Worm (Caenorhabditis elegans): ENCODE results near the gene F57G9.3.
"Not testable (repeated sequence)": the region's sequence is repeated elsewhere in the genome, so short reads cannot be mapped to it uniquely, and the experiment has no call there.

DNA sequence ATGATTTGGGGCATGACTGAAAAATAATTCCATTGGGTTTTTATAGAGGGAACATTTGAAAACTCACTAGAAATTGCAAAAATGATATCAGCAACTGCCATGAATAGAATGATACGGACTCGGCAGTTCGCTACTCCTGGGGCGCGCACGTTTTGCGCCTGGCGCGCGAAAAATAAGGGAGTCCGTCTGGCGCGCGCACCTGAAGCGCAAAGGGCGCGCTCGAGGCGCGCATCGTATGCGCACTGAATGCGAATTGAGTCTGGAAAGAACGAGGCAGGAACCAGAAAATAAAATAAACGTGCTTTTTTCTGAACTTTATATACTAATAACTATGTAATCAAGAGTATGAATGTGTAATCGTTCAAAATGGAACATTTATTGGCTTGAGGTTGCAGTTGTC lies 31.2 kb upstream of the F57G9.3 start, which contains the start of gene Y57A10C.10:
- TF ChIP-seq nhr-11 (tag; optimal IDR thresholded peaks at IDR 0.05); php-3 (GFP tag; IDR thresholded peaks at IDR 0.05); unc-39 (tag; optimal IDR thresholded peaks at IDR 0.05); madf-9 (GFP tag; conservative IDR thresholded peaks at IDR 0.05); ceh-82 (tag; optimal IDR thresholded peaks at IDR 0.05); dve-1 (tag; optimal IDR thresholded peaks at IDR 0.05; ENCODE audit: insufficient read depth); dpl-1 (GFP tag; optimal IDR thresholded peaks at IDR 0.05); pha-4 (GFP tag; IDR thresholded peaks at IDR 0.05); pha-4 (tag; optimal IDR thresholded peaks at IDR 0.05); nhr-102 (tag; optimal IDR thresholded peaks at IDR 0.05); tra-1 (GFP tag; IDR thresholded peaks at IDR 0.05): not testable (repeated sequence)
